Fruit fly (Drosophila melanogaster) whole organism, embryonic: ENCODE data around the gene Rh4.

Experiments used
- CG12104 ChIP-seq: fragments of 200-800 bp; sonication (Bioruptor generic); optimal IDR thresholded peaks from 3 replicates; lab custom pipeline; 2016; ENCODE audit warnings: missing biosample characterization, missing genetic modification characterization
- CG12659 ChIP-seq: fragments of 200-800 bp; sonication (Bioruptor generic); optimal IDR thresholded peaks from 3 replicates; lab custom pipeline; 2017; ENCODE audit warnings: mild to moderate bottlenecking, missing biosample characterization, missing genetic modification reagents, missing genetic modification characterization
- CG14860 ChIP-seq: fragments of 200-800 bp; sonication (Bioruptor generic); IDR thresholded peaks from 3 replicates; pipeline ENCODE4 v1.3.6; 2022; ENCODE audit warnings: missing biosample characterization, missing genetic modification characterization; ENCODE audit not compliant: partially characterized antibody
- CG14965 ChIP-seq: fragments of 200-800 bp; sonication (Bioruptor generic); optimal IDR thresholded peaks from 2 replicates; lab custom pipeline; 2016; ENCODE audit warnings: missing biosample characterization, missing genetic modification characterization, borderline replicate concordance
- CG15696 ChIP-seq: fragments of 200-800 bp; sonication (Bioruptor generic); optimal IDR thresholded peaks from 2 replicates; lab custom pipeline; 2019; ENCODE audit warnings: missing biosample characterization, mild to moderate bottlenecking, missing genetic modification characterization, moderate library complexity
- CG17385 ChIP-seq: fragments of 200-800 bp; sonication (Bioruptor generic); optimal IDR thresholded peaks from 3 replicates; lab custom pipeline; 2018; ENCODE audit warnings: missing biosample characterization, mild to moderate bottlenecking, missing genetic modification characterization
- CG2120 ChIP-seq: fragments of 200-800 bp; sonication (Bioruptor generic); optimal IDR thresholded peaks from 3 replicates; lab custom pipeline; 2016; ENCODE audit warnings: missing biosample characterization, missing genetic modification characterization
- CG31388 ChIP-seq: fragments of 200-800 bp; sonication (Bioruptor generic); optimal IDR thresholded peaks from 2 replicates; lab custom pipeline; 2016; ENCODE audit warnings: missing biosample characterization, missing genetic modification characterization
- CG32532 ChIP-seq: fragments of 200-800 bp; sonication (Bioruptor generic); IDR thresholded peaks from 2 replicates; pipeline ENCODE4 v1.3.6; 2022; ENCODE audit warnings: missing biosample characterization, missing genetic modification characterization
- CG3281 ChIP-seq: fragments of 200-800 bp; sonication (Bioruptor generic); optimal IDR thresholded peaks from 3 replicates; lab custom pipeline; 2017; ENCODE audit warnings: missing biosample characterization, mild to moderate bottlenecking, missing genetic modification characterization
- CG3407 ChIP-seq: fragments of 200-800 bp; sonication (Bioruptor generic); optimal IDR thresholded peaks from 2 replicates; lab custom pipeline; 2018; ENCODE audit warnings: missing biosample characterization, mild to moderate bottlenecking, missing genetic modification characterization
- CG3838 ChIP-seq: fragments of 200-800 bp; sonication (Bioruptor generic); optimal IDR thresholded peaks from 3 replicates; lab custom pipeline; 2016; ENCODE audit warnings: missing biosample characterization, missing genetic modification characterization
- CG6689 ChIP-seq: fragments of 200-800 bp; sonication (Bioruptor generic); IDR thresholded peaks from 2 replicates; pipeline ENCODE4 v1.3.6; 2022; ENCODE audit warnings: missing biosample characterization, missing genetic modification characterization
- CG7357 ChIP-seq: fragments of 200-800 bp; sonication (Bioruptor generic); IDR thresholded peaks from 3 replicates; pipeline ENCODE4 v1.3.6; 2022; ENCODE audit warnings: missing biosample characterization, missing genetic modification characterization
- CG7372 ChIP-seq: fragments of 200-800 bp; sonication (Bioruptor generic); IDR thresholded peaks from 2 replicates; pipeline ENCODE4 v1.3.6; 2022; ENCODE audit warnings: missing biosample characterization, missing genetic modification characterization
- CG7556 ChIP-seq: fragments of 200-800 bp; sonication (Bioruptor generic); optimal IDR thresholded peaks from 2 replicates; lab custom pipeline; 2017; ENCODE audit warnings: missing biosample characterization, mild to moderate bottlenecking, missing genetic modification characterization
- CG7839 ChIP-seq: fragments of 200-800 bp; sonication (Bioruptor generic); optimal IDR thresholded peaks from 3 replicates; lab custom pipeline; 2018; ENCODE audit warnings: missing biosample characterization, mild to moderate bottlenecking, missing genetic modification characterization, moderate library complexity
- CG8089 ChIP-seq: fragments of 200-800 bp; sonication (Bioruptor generic); optimal IDR thresholded peaks from 3 replicates; lab custom pipeline; 2016; ENCODE audit warnings: missing biosample characterization, missing genetic modification characterization
- CG8290 ChIP-seq, 3 experiments: fragments of 200-800 bp; sonication (Bioruptor generic); optimal IDR thresholded peaks; 2 replicates each; lab custom pipeline; 2016 to 2019; ENCODE audit warnings: missing biosample characterization in 3 of 3, missing genetic modification characterization in 3 of 3, mild to moderate bottlenecking in 2 of 3, moderate library complexity in 1 of 3
- CG8924 ChIP-seq: fragments of 200-800 bp; optimal IDR thresholded peaks from 3 replicates; lab custom pipeline; 2019; ENCODE audit warnings: missing biosample characterization, mild to moderate bottlenecking, missing genetic modification characterization, moderate library complexity
- CG9932 ChIP-seq: fragments of 200-800 bp; sonication (Bioruptor generic); IDR thresholded peaks from 2 replicates; pipeline ENCODE4 v1.3.6; 2022; ENCODE audit warnings: missing biosample characterization, missing genetic modification characterization
- CTCF ChIP-seq: fragments of 200-800 bp; sonication (Bioruptor generic); optimal IDR thresholded peaks from 2 replicates; lab custom pipeline; 2017; ENCODE audit warnings: missing biosample characterization, mild to moderate bottlenecking, missing genetic modification characterization, moderate library complexity
- CoRest ChIP-seq: fragments of 200-800 bp; sonication (Bioruptor generic); optimal IDR thresholded peaks from 3 replicates; lab custom pipeline; 2018; ENCODE audit warnings: missing biosample characterization, mild to moderate bottlenecking, missing genetic modification characterization, moderate library complexity
- Dll ChIP-seq: fragments of 200-800 bp; sonication (Bioruptor generic); IDR thresholded peaks from 4 replicates; pipeline ENCODE4 v1.3.6; 2022; ENCODE audit warnings: missing biosample characterization, missing genetic modification characterization; ENCODE audit not compliant: partially characterized antibody
- Eip74EF ChIP-seq, 2 experiments: fragments of 200-800 bp in 1 of 2; fragments of >200 bp in 1 of 2; sonication (Bioruptor generic) in 1 of 2; optimal IDR thresholded peaks; 2 replicates each; lab custom pipeline; 2017 to 2019; ENCODE audit warnings: missing biosample characterization in 2 of 2, missing genetic modification characterization in 2 of 2, mild to moderate bottlenecking in 1 of 2, moderate library complexity in 1 of 2
- Elba2 ChIP-seq: fragments of 200-800 bp; sonication (Bioruptor generic); optimal IDR thresholded peaks from 3 replicates; lab custom pipeline; 2016; ENCODE audit warnings: missing biosample characterization, missing genetic modification characterization
- HLH54F ChIP-seq: fragments of 200-800 bp; sonication (Bioruptor generic); optimal IDR thresholded peaks from 3 replicates; lab custom pipeline; 2016; ENCODE audit warnings: missing biosample characterization, missing genetic modification characterization
- MBD-R2 ChIP-seq: fragments of 200-800 bp; sonication (Bioruptor generic); IDR thresholded peaks from 2 replicates; pipeline ENCODE4 v1.3.6; 2022; ENCODE audit warnings: missing biosample characterization, missing genetic modification characterization
- Med ChIP-seq: fragments of 200-800 bp; sonication (Bioruptor generic); peaks from one replicate; lab custom pipeline; 2016; ENCODE audit warnings: missing biosample characterization, missing genetic modification characterization, mild to moderate bottlenecking, inconsistent platforms, moderate library complexity
- Mes4 ChIP-seq: fragments of 200-800 bp; sonication (Bioruptor generic); optimal IDR thresholded peaks from 2 replicates; lab custom pipeline; 2016; ENCODE audit warnings: missing biosample characterization, missing genetic modification characterization
- NFAT ChIP-seq: fragments of 200-800 bp; sonication (Bioruptor generic); IDR thresholded peaks from 2 replicates; pipeline ENCODE4 v1.3.6; 2022; ENCODE audit warnings: missing biosample characterization, missing genetic modification characterization
- Rfx ChIP-seq: fragments of 200-800 bp; sonication (Bioruptor generic); IDR thresholded peaks from 2 replicates; pipeline ENCODE4 v1.3.6; 2022; ENCODE audit warnings: missing biosample characterization, missing genetic modification characterization
- Vsx1 ChIP-seq: fragments of 200-800 bp; sonication (Bioruptor generic); optimal IDR thresholded peaks from 2 replicates; lab custom pipeline; 2017; ENCODE audit warnings: missing biosample characterization, mild to moderate bottlenecking, missing genetic modification characterization, missing genetic modification reagents
- amos ChIP-seq: fragments of 200-800 bp; sonication (Bioruptor generic); IDR thresholded peaks from 2 replicates; pipeline ENCODE4 v1.3.6; 2022; ENCODE audit warnings: missing biosample characterization, missing genetic modification characterization; ENCODE audit not compliant: partially characterized antibody
- az2 ChIP-seq: fragments of 200-800 bp; sonication (Bioruptor generic); optimal IDR thresholded peaks from 3 replicates; lab custom pipeline; 2016; ENCODE audit warnings: missing biosample characterization, missing genetic modification characterization
- br ChIP-seq: fragments of >200 bp; optimal IDR thresholded peaks from 2 replicates; lab custom pipeline; 2017
- chinmo ChIP-seq: fragments of 200-800 bp; sonication (Bioruptor generic); IDR thresholded peaks from 4 replicates; pipeline ENCODE4 v1.3.6; 2022; ENCODE audit warnings: missing biosample characterization, missing genetic modification characterization; ENCODE audit not compliant: partially characterized antibody
- ems ChIP-seq: fragments of 200-800 bp; sonication (Bioruptor generic); optimal IDR thresholded peaks from 3 replicates; lab custom pipeline; 2016; ENCODE audit warnings: missing biosample characterization, missing genetic modification characterization
- fd64A ChIP-seq: fragments of 200-800 bp; sonication (Bioruptor generic); optimal IDR thresholded peaks from 3 replicates; lab custom pipeline; 2018; ENCODE audit warnings: missing biosample characterization, mild to moderate bottlenecking, missing genetic modification characterization
- jumu ChIP-seq: fragments of 200-800 bp; sonication (Bioruptor generic); optimal IDR thresholded peaks from 3 replicates; lab custom pipeline; 2016; ENCODE audit warnings: missing biosample characterization, missing genetic modification characterization
- lab ChIP-seq: fragments of 200-800 bp; sonication (Bioruptor generic); optimal IDR thresholded peaks from 3 replicates; lab custom pipeline; 2017; ENCODE audit warnings: missing biosample characterization, missing genetic modification characterization, mild to moderate bottlenecking, moderate library complexity, missing genetic modification reagents
- oc ChIP-seq: fragments of 200-800 bp; sonication (Bioruptor generic); optimal IDR thresholded peaks from 2 replicates; lab custom pipeline; 2018; ENCODE audit warnings: missing biosample characterization, mild to moderate bottlenecking, missing genetic modification characterization, moderate library complexity
- row ChIP-seq: fragments of 200-800 bp; sonication (Bioruptor generic); IDR thresholded peaks from 3 replicates; pipeline ENCODE4 v1.3.6; 2022; ENCODE audit warnings: missing biosample characterization, missing genetic modification characterization
- sens-2 ChIP-seq: fragments of 200-800 bp; sonication (Bioruptor generic); IDR thresholded peaks from 2 replicates; pipeline ENCODE4 v1.3.6; 2022; ENCODE audit warnings: missing biosample characterization, missing genetic modification characterization
- sima ChIP-seq: fragments of 200-800 bp; sonication (Bioruptor generic); optimal IDR thresholded peaks from 2 replicates; lab custom pipeline; 2016; ENCODE audit warnings: missing biosample characterization, missing genetic modification characterization
- slbo ChIP-seq: fragments of 200-800 bp; sonication (Bioruptor generic); IDR thresholded peaks from 2 replicates; pipeline ENCODE4 v1.3.6; 2022; ENCODE audit warnings: missing biosample characterization, missing genetic modification characterization
- so ChIP-seq: fragments of 200-800 bp; sonication (Bioruptor generic); IDR thresholded peaks from 3 replicates; pipeline ENCODE4 v1.3.6; 2022; ENCODE audit warnings: missing biosample characterization, missing genetic modification characterization
- tx ChIP-seq: fragments of 200-800 bp; sonication (Bioruptor generic); optimal IDR thresholded peaks from 2 replicates; lab custom pipeline; 2016; ENCODE audit warnings: missing biosample characterization, missing genetic modification characterization
- usp ChIP-seq: fragments of >200 bp; optimal IDR thresholded peaks from 2 replicates; lab custom pipeline; 2017; ENCODE audit warnings: missing biosample characterization, missing genetic modification characterization
- vnd ChIP-seq: fragments of 200-800 bp; sonication (Bioruptor generic); IDR thresholded peaks from 3 replicates; pipeline ENCODE4 v1.3.6; 2022; ENCODE audit warnings: missing biosample characterization, missing genetic modification characterization; ENCODE audit not compliant: partially characterized antibody

Rh4 gene

DNA sequence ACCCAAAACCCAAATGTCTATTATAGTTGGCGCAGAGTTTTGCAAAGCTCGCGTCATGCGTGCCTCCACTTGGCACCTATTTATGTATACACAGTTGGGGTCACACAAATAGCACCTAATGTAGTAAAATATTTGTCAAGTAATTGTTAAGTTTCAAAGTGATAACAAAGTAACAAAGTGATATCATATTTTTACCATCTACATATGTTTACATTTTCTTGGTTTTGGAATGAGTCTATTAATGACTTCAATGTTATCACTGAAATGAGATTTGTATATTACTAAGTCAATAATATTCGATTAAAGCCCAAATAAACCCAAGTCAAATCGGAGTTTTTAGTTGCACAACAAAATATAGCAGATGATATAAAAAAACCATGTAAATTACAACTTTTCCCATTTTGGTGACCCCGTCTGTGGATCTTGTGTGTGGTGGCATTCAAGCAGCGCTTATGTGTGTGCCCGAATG, 10.2 kb upstream of the Rh4 start (continued):
- TF ChIP-seq usp (GFP tag; lab: Kevin White, UChicago) (no peak), sens-2 (GFP tag; lab: Robert Waterston, UW) (no peak), Eip74EF (GFP tag; optimal IDR thresholded peaks at IDR 0.05; lab: Kevin White, UChicago) (peak in 1 of 2 experiments; percentile 65), az2 (GFP tag; lab: Kevin White, UChicago) (peak; percentile 63), CG31388 (GFP tag; lab: Kevin White, UChicago) (peak; percentile 50), vnd (no peak), CG3838 (GFP tag; lab: Kevin White, UChicago) (peak; percentile 9), CG17385 (GFP tag; lab: Kevin White, UChicago) (peak; percentile 73), fd64A (GFP tag; lab: Kevin White, UChicago) (peak; percentile 0), CG8089 (GFP tag; lab: Kevin White, UChicago) (peak; percentile 15)

DNA sequence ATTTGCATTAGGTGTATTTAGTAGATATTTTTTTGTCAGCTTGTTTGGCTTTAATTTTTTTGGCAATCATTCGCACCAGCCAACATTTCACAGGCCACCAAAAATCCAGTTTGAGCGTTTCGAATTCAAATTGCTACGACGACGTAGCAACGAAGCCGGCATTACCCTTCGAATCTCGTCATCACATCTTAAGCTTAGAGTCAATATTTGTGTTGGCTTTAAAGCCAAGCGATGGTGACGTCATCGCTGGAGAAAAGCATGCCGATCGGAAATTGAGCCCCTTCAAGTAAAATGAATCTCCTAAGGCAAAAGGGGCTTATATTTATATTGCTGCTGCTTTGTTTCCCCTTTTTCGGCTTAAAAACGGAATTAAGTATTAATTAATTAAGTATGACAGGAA, 9.3 kb upstream of the Rh4 start:
- TF ChIP-seq oc (tag; lab: Kevin White, UChicago) (peak; percentile 34), lab (peak; percentile 51), Dll (GFP tag; lab: Robert Waterston, UW) (no peak), HLH54F (GFP tag; lab: Kevin White, UChicago) (no peak), Med (GFP tag; lab: Kevin White, UChicago) (peak; percentile 53), CG14860 (GFP tag; lab: Robert Waterston, UW) (no peak), jumu (GFP tag; lab: Kevin White, UChicago) (no peak), CG32532 (GFP tag; lab: Robert Waterston, UW) (0 out of 2 replicates have a peak, but pooled peaks have one; percentile 8), CG3407 (GFP tag; lab: Kevin White, UChicago) (no peak), CG12104 (no peak), CG9932 (0 out of 2 replicates have a peak, but pooled peaks have one; percentile 8), Vsx1 (no peak), CG3281 (GFP tag; lab: Kevin White, UChicago) (peak; percentile 32), CG7556 (GFP tag; lab: Kevin White, UChicago) (no peak), tx (GFP tag; lab: Kevin White, UChicago) (no peak), MBD-R2 (GFP tag; lab: Robert Waterston, UW) (no peak), CG8290 (GFP tag; optimal IDR thresholded peaks at IDR 0.05; lab: Kevin White, UChicago) (no peak), CG8290 (tag; optimal IDR thresholded peaks at IDR 0.05; lab: Kevin White, UChicago) (peak in 1 of 2 experiments; percentile 13), CG7372 (GFP tag; lab: Robert Waterston, UW) (no peak), CG12659 (GFP tag; lab: Kevin White, UChicago) (no peak), chinmo (GFP tag; lab: Robert Waterston, UW) (0 out of 4 replicates have a peak, but pooled peaks have one; percentile 46), CG8924 (tag; lab: Kevin White, UChicago) (no peak), Rfx (GFP tag; lab: Robert Waterston, UW) (peak; percentile 36), CG2120 (peak; percentile 38), slbo (GFP tag; lab: Robert Waterston, UW) (peak; percentile 22; the same call in 1 of the 2 replicates), CG7357 (GFP tag; lab: Robert Waterston, UW) (no peak)
- TF ChIP-seq, all 482 proteins: peak for 11

DNA sequence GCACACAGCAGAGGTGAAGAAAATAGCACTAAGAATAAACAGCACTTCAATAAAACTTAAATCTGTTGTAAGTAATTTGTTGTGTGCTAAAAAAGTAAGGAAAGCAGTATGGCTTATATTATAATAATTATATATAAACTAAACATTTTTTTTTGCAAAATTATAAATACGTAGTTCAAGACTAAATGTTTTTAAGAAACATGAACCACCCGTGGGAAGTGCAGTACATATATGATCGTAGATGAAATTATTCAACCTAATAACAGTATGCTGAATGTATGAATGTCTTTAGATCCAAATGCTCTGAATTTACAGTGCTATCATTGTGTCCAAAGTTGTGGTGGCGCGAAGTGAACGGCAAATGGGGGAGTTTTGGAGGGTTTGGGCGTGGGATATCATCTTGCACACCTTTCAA, 8.4 kb upstream of the Rh4 start:
- TF ChIP-seq CG6689 (0 out of 2 replicates have a peak, but pooled peaks have one; percentile 15), ems (GFP tag; lab: Kevin White, UChicago) (no peak), CTCF (GFP tag; lab: Kevin White, UChicago) (peak; percentile 14), Elba2 (no peak), Mes4 (GFP tag; lab: Kevin White, UChicago) (no peak), CG7839 (tag; lab: Kevin White, UChicago) (peak; percentile 50), br (lab: Kevin White, UChicago) (no peak), NFAT (GFP tag; lab: Robert Waterston, UW) (no peak), CG15696 (tag; lab: Kevin White, UChicago) (no peak), sens-2 (GFP tag; lab: Robert Waterston, UW) (no peak), so (GFP tag; lab: Robert Waterston, UW) (no peak), row (GFP tag; lab: Robert Waterston, UW) (peak; percentile 29; the same call in 1 of the 3 replicates), CoRest (tag; lab: Kevin White, UChicago) (peak; percentile 35), sima (GFP tag; lab: Kevin White, UChicago) (no peak), CG14965 (GFP tag; lab: Kevin White, UChicago) (no peak), amos (GFP tag; lab: Robert Waterston, UW) (no peak)
